Fruit fly (Drosophila melanogaster): ENCODE results near the gene CG42834.
A peak's percentile ranks its signal among the peaks of the same experiment; 100 is the strongest.

Gene CG42834

dm6 chr3R:17381916-17382315 is 36.6 kb upstream of the CG42834 start:
- TF ChIP-seq Abd-B (GFP tag; optimal IDR thresholded peaks at IDR 0.05), result no peak
- TF ChIP-seq dl (GFP tag; optimal IDR thresholded peaks at IDR 0.05; ENCODE audit: insufficient read depth in 1 of 2, partially characterized antibody in 2 of 2), result no peak
- TF ChIP-seq Dif (GFP tag; optimal IDR thresholded peaks at IDR 0.05; ENCODE audit: partially characterized antibody), result no peak
- no peak for TF ChIP-seq tai (GFP tag; optimal IDR thresholded peaks at IDR 0.05)

dm6 chr3R:17385329-17386019 is 33.1 kb upstream of the CG42834 start:
- TF ChIP-seq CG32264 (GFP tag; optimal IDR thresholded peaks at IDR 0.05) (peak; percentile 52), woc (GFP tag; optimal IDR thresholded peaks at IDR 0.05) (peak; percentile 2), usp (GFP tag; optimal IDR thresholded peaks at IDR 0.05) (no peak), Hr78 (GFP tag; optimal IDR thresholded peaks at IDR 0.05) (no peak), fru (GFP tag; optimal IDR thresholded peaks at IDR 0.05) (peak; percentile 64), dl (GFP tag; optimal IDR thresholded peaks at IDR 0.05; ENCODE audit: insufficient read depth in 1 of 2, partially characterized antibody in 2 of 2) (peak in 1 of 2 experiments; percentile 17), Dif (GFP tag; optimal IDR thresholded peaks at IDR 0.05; ENCODE audit: partially characterized antibody) (no peak), ey (GFP tag; optimal IDR thresholded peaks at IDR 0.05) (peak; percentile 46), Hr83 (GFP tag; optimal IDR thresholded peaks at IDR 0.05; ENCODE audit: poor library complexity, severe bottlenecking) (peak; percentile 94), brk (GFP tag; optimal IDR thresholded peaks at IDR 0.05) (peak; percentile 53), Rel (GFP tag; optimal IDR thresholded peaks at IDR 0.05) (no peak), Rel (tag; optimal IDR thresholded peaks at IDR 0.05) (peak; percentile 99), Myc (optimal IDR thresholded peaks at IDR 0.05) (peak; percentile 56), br (GFP tag; optimal IDR thresholded peaks at IDR 0.05) (peak; percentile 65), Sp1 (GFP tag; optimal IDR thresholded peaks at IDR 0.05) (peak; percentile 59), Dfd (GFP tag; optimal IDR thresholded peaks at IDR 0.05) (no peak), rgr (GFP tag; optimal IDR thresholded peaks at IDR 0.05) (peak; percentile 66), HLH106 (tag; optimal IDR thresholded peaks at IDR 0.05) (peak; percentile 57), sv (GFP tag; optimal IDR thresholded peaks at IDR 0.05) (peak; percentile 52), Abd-B (GFP tag; optimal IDR thresholded peaks at IDR 0.05) (no peak), OdsH (GFP tag; optimal IDR thresholded peaks at IDR 0.05) (peak; percentile 25), CG9705 (GFP tag; optimal IDR thresholded peaks at IDR 0.05) (peak; percentile 43), Vsx2 (GFP tag; optimal IDR thresholded peaks at IDR 0.05; ENCODE audit: partially characterized antibody) (peak; percentile 97), pan (optimal IDR thresholded peaks at IDR 0.05) (no peak), Mio (GFP tag; optimal IDR thresholded peaks at IDR 0.05) (no peak), N (GFP tag; optimal IDR thresholded peaks at IDR 0.05) (no peak), sage (GFP tag; optimal IDR thresholded peaks at IDR 0.05) (peak; percentile 37), tai (GFP tag; optimal IDR thresholded peaks at IDR 0.05) (peak; percentile 69), dmrt93B (GFP tag; optimal IDR thresholded peaks at IDR 0.05) (peak; percentile 24), GATAd (GFP tag; optimal IDR thresholded peaks at IDR 0.05) (peak; percentile 30), dsf (GFP tag; optimal IDR thresholded peaks at IDR 0.05; ENCODE audit: borderline replicate concordance) (peak; percentile 60), h (GFP tag; optimal IDR thresholded peaks at IDR 0.05) (peak; percentile 69), CrebA (GFP tag; optimal IDR thresholded peaks at IDR 0.05; ENCODE audit: borderline replicate concordance) (no peak), psq (GFP tag; optimal IDR thresholded peaks at IDR 0.05) (peak; percentile 30), foxo (GFP tag; optimal IDR thresholded peaks at IDR 0.05) (peak in 1 of 2 experiments; percentile 83), Hnf4 (GFP tag; optimal IDR thresholded peaks at IDR 0.05) (peak; percentile 83), Jra (GFP tag; optimal IDR thresholded peaks at IDR 0.05) (peak; percentile 72), lola (GFP tag; optimal IDR thresholded peaks at IDR 0.05) (no peak), jim (GFP tag; optimal IDR thresholded peaks at IDR 0.05) (peak; percentile 58)
